Worm (Caenorhabditis elegans) whole organism, L2 larva: ENCODE measurements around the gene C27F2.4.

Source experiments
- Y55F3AM.14 ChIP-seq: fragments of 200-800 bp; sonication (Bioruptor generic); optimal IDR thresholded peaks from 2 replicates; lab custom pipeline; 2018; ENCODE audit warnings: mild to moderate bottlenecking, missing genetic modification characterization, missing compliant biosample characterization
- ceh-82 ChIP-seq: fragments of 150-350 bp; optimal IDR thresholded peaks from 2 replicates; lab custom pipeline; 2014; ENCODE audit warnings: missing biosample characterization, missing genetic modification characterization
- nhr-12 ChIP-seq: fragments of 150-350 bp; optimal IDR thresholded peaks from 2 replicates; lab custom pipeline; 2014; ENCODE audit warnings: missing biosample characterization, missing genetic modification characterization
- nhr-25 ChIP-seq: fragments of 150-350 bp; sonication (generic microtip); optimal IDR thresholded peaks from 3 replicates; lab custom pipeline; 2014; ENCODE audit warnings: missing biosample characterization, missing genetic modification characterization
- peb-1 ChIP-seq: fragments of 150-350 bp; optimal IDR thresholded peaks from 2 replicates; lab custom pipeline; 2014; ENCODE audit warnings: missing biosample characterization, missing genetic modification characterization

DNA sequence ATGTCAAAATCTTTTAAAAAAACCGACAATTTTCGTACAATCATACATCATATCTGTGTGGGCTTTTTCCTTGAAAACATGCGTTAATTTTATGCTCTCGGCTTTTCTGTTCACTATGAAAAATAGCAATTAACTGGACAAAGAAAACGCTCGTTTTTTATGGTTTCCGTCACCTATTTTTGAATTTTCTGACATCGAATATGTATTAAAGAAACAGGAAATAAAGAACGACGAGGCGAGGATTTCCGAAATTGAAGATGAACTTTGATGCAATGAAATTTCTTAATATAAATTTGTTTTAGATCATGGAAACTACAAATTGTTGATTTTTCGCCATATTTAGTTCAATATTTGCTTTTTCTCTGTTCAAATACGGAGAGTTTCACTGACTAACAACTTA is 23.9 kb upstream of the C27F2.4 start:
- TF ChIP-seq peb-1 (tag; lab: Kevin White, UChicago) (no peak), nhr-12 (tag; lab: Kevin White, UChicago) (no peak), nhr-25 (tag; lab: Kevin White, UChicago) (no peak), ceh-82 (no peak), Y55F3AM.14 (GFP tag; lab: Kevin White, UChicago) (no peak)
